Worm (Caenorhabditis elegans) whole organism, late embryonic: ENCODE measurements around the gene atf-2.
A peak's percentile ranks its signal among the peaks of the same experiment; 100 is the strongest.

Experiments
- ceh-31 ChIP-seq: sonication (generic microtip); optimal IDR thresholded peaks from 2 replicates; lab custom pipeline; 2016; ENCODE audit warnings: missing genetic modification characterization, missing compliant biosample characterization
- ceh-45 ChIP-seq: fragments of 200-800 bp; sonication (Bioruptor generic); IDR thresholded peaks from 2 replicates; pipeline ENCODE4 v1.3.6; 2022; ENCODE audit warnings: missing genetic modification reagents, missing genetic modification characterization, missing compliant biosample characterization
- ceh-48 ChIP-seq: sonication (generic microtip); optimal IDR thresholded peaks from 2 replicates; lab custom pipeline; 2016; ENCODE audit warnings: missing genetic modification characterization, inconsistent platforms, missing compliant biosample characterization
- che-1 ChIP-seq: sonication (generic microtip); optimal IDR thresholded peaks from 2 replicates; lab custom pipeline; 2016; ENCODE audit warnings: mild to moderate bottlenecking, missing genetic modification characterization, missing compliant biosample characterization
- ets-4 ChIP-seq: sonication (generic microtip); optimal IDR thresholded peaks from 2 replicates; lab custom pipeline; 2016; ENCODE audit warnings: missing genetic modification characterization, missing compliant biosample characterization
- hlh-15 ChIP-seq: sonication (generic microtip); optimal IDR thresholded peaks from 2 replicates; lab custom pipeline; 2016; ENCODE audit warnings: missing genetic modification characterization, missing compliant biosample characterization
- hlh-30 ChIP-seq: sonication (generic microtip); optimal IDR thresholded peaks from 2 replicates; lab custom pipeline; 2017; ENCODE audit warnings: antibody characterized with exemption, missing genetic modification characterization, missing compliant biosample characterization; ENCODE audit not compliant: insufficient read depth
- hlh-8 ChIP-seq: sonication (generic microtip); optimal IDR thresholded peaks from 2 replicates; lab custom pipeline; 2016; ENCODE audit warnings: missing genotype, missing genetic modification characterization, missing compliant biosample characterization
- madf-2 ChIP-seq: sonication (generic microtip); optimal IDR thresholded peaks from 2 replicates; lab custom pipeline; 2017; ENCODE audit warnings: missing genetic modification characterization, missing compliant biosample characterization
- pha-4 ChIP-seq: fragments of 150-350 bp; optimal IDR thresholded peaks from 2 replicates; lab custom pipeline; 2018; ENCODE audit warnings: missing biosample characterization, missing genetic modification reagents, missing genetic modification characterization
- unc-86 ChIP-seq: sonication (generic microtip); optimal IDR thresholded peaks from 2 replicates; lab custom pipeline; 2016; ENCODE audit warnings: missing genetic modification characterization, missing compliant biosample characterization

DNA sequence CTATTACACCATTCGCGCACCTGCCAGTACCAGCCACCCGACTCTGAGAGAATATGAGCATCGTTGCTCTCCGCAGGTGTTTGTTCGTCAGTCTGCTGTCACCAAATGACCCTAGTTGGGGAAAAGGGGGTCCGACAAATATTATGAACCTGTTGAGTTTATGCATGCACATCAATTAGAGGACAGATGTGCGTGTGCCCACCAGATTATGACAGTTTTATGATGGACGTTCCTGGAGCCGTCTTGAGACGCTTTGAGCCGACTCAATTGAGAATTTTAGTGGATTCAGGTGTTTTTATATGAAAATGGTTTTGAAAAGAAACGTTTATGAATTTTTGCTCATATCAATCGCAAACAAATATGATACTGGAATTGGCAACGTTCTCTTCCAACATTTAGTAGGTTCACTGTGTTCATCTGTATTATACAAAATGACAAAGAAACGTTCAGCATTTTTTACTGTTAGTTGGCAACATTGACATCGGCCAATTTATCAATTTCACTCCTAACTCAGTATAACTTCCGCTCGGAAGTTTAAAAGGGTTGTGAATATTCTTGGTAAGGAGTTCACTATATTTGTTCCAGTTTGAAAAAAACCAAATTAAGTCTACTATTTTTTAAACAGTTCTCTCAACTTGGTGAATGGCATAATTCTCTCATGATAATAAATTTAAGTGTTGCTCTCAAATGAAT lies 4.4 kb upstream of the atf-2 start:
- TF ChIP-seq hlh-15 (tag; lab: Kevin White, UChicago), result no peak
- TF ChIP-seq unc-86 (tag; lab: Kevin White, UChicago), result no peak
- TF ChIP-seq hlh-30, result no peak
- no peak for TF ChIP-seq ets-4
- no peak for TF ChIP-seq che-1 (tag; lab: Kevin White, UChicago)
- peak; percentile 20 for TF ChIP-seq madf-2
- TF ChIP-seq hlh-8 (tag; lab: Kevin White, UChicago), result no peak
- no peak for TF ChIP-seq pha-4 (tag; lab: Kevin White, UChicago)
- no peak for TF ChIP-seq ceh-48 (tag; lab: Kevin White, UChicago)
- TF ChIP-seq ceh-45 (GFP tag; lab: Robert Waterston, UW), result no peak
- TF ChIP-seq ceh-31, result no peak
